Worm (Caenorhabditis elegans) whole organism, early embryonic: ENCODE measurements around the gene dpy-26.

ENCODE experiments used
- F13C5.2 ChIP-seq: sonication (generic microtip); optimal IDR thresholded peaks from 2 replicates; lab custom pipeline; 2017; ENCODE audit warnings: mild to moderate bottlenecking, missing genetic modification characterization, inconsistent platforms, missing compliant biosample characterization
- ama-1 ChIP-seq: fragments of 150-350 bp; optimal IDR thresholded peaks from 2 replicates; lab custom pipeline; 2014
- ceh-13 ChIP-seq: fragments of 200-800 bp; sonication (Bioruptor generic); optimal IDR thresholded peaks from 2 replicates; lab custom pipeline; 2018; ENCODE audit warnings: mild to moderate bottlenecking, missing genetic modification characterization, missing compliant biosample characterization
- ceh-36 ChIP-seq: sonication (generic microtip); optimal IDR thresholded peaks from 2 replicates; lab custom pipeline; 2016; ENCODE audit warnings: missing genetic modification characterization, inconsistent platforms, missing compliant biosample characterization
- flt-1 ChIP-seq: fragments of 200-800 bp; sonication (Bioruptor generic); IDR thresholded peaks from 2 replicates; pipeline ENCODE4 v1.3.6; 2022; ENCODE audit warnings: missing genetic modification characterization, missing compliant biosample characterization
- hmbx-1 ChIP-seq: sonication (generic microtip); optimal IDR thresholded peaks from 2 replicates; lab custom pipeline; 2016; ENCODE audit warnings: mild to moderate bottlenecking, missing genetic modification characterization, missing compliant biosample characterization
- hmg-4 ChIP-seq: fragments of 200-800 bp; sonication (Bioruptor generic); optimal IDR thresholded peaks from 2 replicates; lab custom pipeline; 2018; ENCODE audit warnings: mild to moderate bottlenecking, missing genetic modification characterization, missing compliant biosample characterization
- hnd-1 ChIP-seq: sonication (generic microtip); optimal IDR thresholded peaks from 2 replicates; lab custom pipeline; 2016; ENCODE audit warnings: missing genetic modification characterization, missing compliant biosample characterization
- pes-1 ChIP-seq: fragments of 200-800 bp; sonication (Bioruptor generic); IDR thresholded peaks from 2 replicates; pipeline ENCODE4 v1.3.6; 2022; ENCODE audit warnings: missing genetic modification reagents, missing genetic modification characterization, missing compliant biosample characterization
- tbx-11 ChIP-seq: fragments of 200-800 bp; sonication (Bioruptor generic); IDR thresholded peaks from 2 replicates; pipeline ENCODE4 v1.3.6; 2022; ENCODE audit warnings: missing genetic modification characterization, missing compliant biosample characterization

DNA sequence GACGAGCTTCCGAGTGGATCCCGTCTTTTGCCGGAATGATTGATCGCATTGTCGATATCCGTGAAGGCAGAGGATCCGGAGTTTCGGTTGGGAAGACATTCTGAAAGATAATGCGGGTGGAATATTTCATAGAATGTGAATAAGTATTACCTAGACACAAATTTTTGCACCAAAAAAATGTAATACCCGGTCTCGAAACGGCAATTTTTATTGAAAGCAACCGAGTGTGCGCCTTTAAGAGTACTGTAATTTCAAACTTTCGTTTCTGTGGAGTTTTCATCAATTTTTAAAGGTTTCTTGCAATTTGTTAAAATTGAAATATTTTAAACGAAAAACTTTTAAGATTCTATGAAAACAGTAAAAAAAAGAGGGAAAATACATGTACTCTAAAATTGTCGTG lies 7.2 kb downstream of the dpy-26 start, which contains the start of gene C25G4.2:
- TF ChIP-seq hmbx-1: no peak
- no peak for TF ChIP-seq ama-1 (lab: Kevin White, UChicago)
- TF ChIP-seq flt-1 (GFP tag; lab: Robert Waterston, UW): no peak
- TF ChIP-seq hmg-4 (GFP tag; lab: Kevin White, UChicago): no peak
- TF ChIP-seq ceh-13: no peak
- no peak for TF ChIP-seq F13C5.2 (tag; lab: Kevin White, UChicago)
- no peak for TF ChIP-seq ceh-36 (tag; lab: Kevin White, UChicago)
- no peak for TF ChIP-seq hnd-1 (tag; lab: Kevin White, UChicago)
- no peak for TF ChIP-seq tbx-11 (GFP tag; lab: Robert Waterston, UW)
- TF ChIP-seq pes-1: no peak
